Fruit fly (Drosophila melanogaster) S2 (cell line): Measurements from ENCODE around the gene Hsc70-3.

Experiments used
- CG8478 ChIP-seq: fragments of >200 bp; optimal IDR thresholded peaks from 2 replicates; lab custom pipeline; 2018
- CTCF ChIP-seq, 2 experiments: fragments of >200 bp; optimal IDR thresholded peaks; 2 replicates each; lab custom pipeline; 2018

The Hsc70-3 gene

DNA sequence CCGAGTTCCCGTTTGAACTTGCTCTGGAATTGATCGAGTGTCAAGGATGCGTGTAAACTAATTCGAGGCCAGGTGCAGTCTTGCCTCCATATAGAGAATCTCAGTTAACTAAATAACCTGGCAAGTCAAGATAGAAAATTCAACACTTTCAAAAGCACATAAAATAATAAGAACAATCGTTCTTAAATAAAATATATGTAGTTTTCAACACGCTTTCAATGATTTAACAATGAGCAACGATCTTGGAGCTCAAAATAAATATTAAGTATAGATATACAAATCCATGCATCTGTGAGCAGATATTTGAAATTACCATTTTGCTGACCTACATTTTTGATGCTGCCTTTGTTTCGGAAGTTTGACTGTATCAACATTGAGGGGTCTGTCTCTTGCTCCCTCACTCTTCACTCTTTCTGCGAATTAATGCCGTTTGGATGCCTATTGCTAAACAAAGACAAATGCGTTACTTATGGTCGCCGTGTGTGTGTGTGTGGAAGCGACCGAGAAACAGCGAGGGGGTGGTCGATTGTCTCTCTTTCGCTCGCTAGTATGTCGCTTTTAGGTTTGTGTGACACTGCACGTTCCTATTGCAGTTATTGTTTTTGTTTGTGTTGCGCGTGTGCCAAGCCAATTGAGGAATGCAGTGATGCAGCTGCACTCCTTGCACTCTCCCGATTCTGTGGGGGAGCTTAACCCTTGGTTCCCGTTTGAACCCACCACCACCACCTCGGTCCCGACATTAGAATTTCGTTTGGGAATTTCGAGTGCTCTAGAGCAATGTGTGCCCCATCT, 13.6 kb upstream of the Hsc70-3 start:
- no peak for TF ChIP-seq CTCF (optimal IDR thresholded peaks at IDR 0.05; lab: Kevin White, UChicago)
- no peak for TF ChIP-seq CG8478 (lab: Kevin White, UChicago)

DNA sequence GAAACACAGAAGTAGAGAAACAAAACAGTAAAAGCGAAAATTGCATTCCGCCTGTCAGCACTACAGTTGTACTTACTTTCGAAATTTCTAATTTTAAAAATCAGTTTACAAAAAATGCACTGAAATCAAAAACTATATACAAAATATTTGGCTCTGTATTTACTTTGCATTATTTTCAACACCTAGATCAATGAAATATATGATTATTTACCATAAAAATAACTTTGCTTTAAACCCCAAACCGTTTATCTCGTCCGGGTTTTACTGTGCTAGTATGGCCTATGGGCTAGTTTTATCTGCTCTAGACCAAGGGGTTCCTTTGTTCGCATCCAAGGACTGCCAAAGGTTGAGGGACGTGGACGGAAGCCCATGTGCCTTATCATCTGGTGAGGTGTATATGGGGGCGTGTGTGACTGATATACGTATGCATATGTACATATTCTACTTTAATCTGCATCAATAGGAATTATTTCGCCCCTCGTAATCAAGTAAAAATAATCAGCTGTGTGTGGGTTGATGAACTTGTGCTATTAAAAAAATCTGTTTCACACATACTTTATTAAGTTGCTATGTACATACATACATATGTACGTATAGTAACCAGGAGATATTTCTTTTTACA, 12.4 kb upstream of the Hsc70-3 start:
- TF ChIP-seq CTCF (optimal IDR thresholded peaks at IDR 0.05; lab: Kevin White, UChicago) (no peak), CG8478 (lab: Kevin White, UChicago) (no peak)

DNA sequence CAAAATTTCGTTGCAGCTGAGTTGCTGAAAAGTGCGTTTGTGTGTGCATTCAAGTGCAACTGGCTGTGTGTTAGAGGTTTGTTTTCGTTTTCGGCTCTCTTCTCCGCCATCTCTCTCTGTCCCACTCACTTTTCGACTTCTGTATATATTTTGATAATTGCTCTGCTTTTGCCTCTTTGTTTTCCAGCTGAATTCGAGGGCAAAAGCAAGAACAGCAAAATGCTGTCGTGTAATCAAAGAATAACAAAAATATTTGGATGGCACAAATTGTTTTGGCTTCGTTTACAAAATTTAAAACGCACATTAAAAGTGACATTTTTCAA, 11.8 kb upstream of the Hsc70-3 start:
- no peak for TF ChIP-seq CG8478 (lab: Kevin White, UChicago)
- no peak for TF ChIP-seq CTCF (optimal IDR thresholded peaks at IDR 0.05; lab: Kevin White, UChicago)

DNA sequence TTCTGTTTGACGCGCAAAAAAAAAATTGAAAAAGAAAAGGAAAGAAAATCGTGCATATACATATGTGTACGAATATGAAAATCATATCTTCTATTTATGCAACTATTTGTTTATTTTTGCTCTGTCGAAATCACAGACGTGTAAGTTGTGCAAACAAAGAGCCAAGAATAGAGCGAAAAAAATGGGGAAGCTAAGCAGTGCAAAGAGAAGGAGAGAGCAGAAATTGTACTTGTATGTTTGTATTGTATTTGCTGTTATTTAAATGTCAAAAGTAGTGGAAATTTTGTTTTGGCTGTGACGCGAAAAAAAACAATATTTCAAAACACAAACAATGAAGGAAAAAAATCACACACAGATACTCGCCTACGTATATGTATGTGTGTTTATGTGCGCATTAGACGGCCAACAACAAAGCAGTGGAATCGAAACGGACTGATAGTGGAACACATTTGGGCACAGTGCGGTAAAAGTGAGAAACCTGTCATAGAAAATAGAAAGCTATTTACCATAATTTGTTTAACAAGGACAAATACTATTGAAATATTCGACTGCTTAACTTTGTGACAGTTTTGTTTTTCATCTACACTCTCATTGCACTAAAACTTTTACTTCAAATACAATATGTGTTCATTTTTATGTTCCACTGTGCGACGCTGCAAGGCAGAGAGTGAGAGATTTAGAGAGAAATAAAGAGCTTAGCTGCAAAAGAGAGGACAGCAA, 11.3 kb upstream of the Hsc70-3 start:
- TF ChIP-seq CTCF (optimal IDR thresholded peaks at IDR 0.05; lab: Kevin White, UChicago): no peak
- no peak for TF ChIP-seq CG8478 (lab: Kevin White, UChicago)

DNA sequence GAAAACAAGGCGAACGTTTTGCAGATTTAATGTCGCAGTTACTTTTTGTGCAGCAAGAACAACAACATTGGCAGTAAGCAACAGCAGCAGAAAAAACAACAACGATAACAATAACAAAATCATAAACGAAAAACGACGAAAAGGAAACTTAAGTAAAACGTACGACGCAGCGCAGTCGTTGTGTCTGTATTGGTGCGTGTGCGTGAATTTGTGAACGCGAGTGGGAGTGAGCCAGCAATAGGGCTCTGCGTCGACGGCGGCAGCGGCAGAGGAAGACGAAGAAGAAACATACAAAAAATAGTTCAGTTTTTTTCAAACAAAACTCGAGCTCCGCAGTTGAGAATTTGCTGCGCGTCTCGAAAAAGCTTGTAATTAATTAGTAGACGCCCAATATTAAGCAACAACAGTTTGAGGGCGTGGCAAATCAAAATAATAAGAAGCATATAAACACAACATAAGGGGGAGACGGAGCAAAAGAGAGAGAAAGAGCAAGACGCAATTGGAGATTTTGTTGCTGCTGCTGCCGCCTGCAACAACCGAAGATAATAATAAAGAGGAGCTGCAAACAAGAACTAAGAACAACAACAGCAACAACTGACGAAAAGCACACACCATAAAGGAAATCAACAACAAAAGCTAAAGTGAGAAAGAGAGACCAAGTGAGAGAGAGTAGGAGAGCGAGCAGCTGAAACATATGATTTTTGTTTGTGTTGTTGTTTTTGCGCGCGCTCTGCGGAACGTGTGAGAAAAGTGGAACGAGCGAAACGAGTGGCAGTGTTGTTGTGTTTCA, 10.5 kb upstream of the Hsc70-3 start:
- no peak for TF ChIP-seq CG8478 (lab: Kevin White, UChicago)
- no peak for TF ChIP-seq CTCF (optimal IDR thresholded peaks at IDR 0.05; lab: Kevin White, UChicago)

DNA sequence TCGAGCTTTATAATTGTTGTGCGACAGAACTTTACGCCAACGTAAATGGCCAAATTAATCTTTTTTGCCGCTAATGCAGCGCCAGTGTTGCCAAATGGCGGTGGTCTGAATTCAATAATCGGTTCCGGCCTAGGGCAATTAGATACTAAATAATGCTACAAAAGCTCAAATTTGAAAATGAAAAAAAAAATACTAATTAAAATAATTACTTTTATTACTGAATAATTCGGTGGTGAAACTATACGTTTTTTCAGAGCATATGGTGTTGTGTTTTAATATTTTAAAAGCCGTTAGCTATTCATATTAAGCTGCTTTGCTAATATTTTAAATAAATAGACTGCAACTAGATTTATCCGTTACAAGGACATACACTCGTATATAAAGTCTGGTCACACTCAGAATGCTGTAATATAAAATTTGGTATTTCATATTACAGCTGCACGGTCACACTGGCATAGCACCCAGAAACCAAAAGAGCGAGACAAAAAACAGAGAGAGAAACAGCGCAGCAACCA, 9.6 kb upstream of the Hsc70-3 start, which contains the start of the genes CG1578 and rudhira:
TSS of gene CG1578 (minus strand) at position 118 of the 515 bp plus-strand sequence.
TSS of gene rudhira (plus strand) at position 465 of the 515 bp plus-strand sequence.
- TF ChIP-seq CG8478 (lab: Kevin White, UChicago) (no peak), CTCF (optimal IDR thresholded peaks at IDR 0.05; lab: Kevin White, UChicago) (no peak)

DNA sequence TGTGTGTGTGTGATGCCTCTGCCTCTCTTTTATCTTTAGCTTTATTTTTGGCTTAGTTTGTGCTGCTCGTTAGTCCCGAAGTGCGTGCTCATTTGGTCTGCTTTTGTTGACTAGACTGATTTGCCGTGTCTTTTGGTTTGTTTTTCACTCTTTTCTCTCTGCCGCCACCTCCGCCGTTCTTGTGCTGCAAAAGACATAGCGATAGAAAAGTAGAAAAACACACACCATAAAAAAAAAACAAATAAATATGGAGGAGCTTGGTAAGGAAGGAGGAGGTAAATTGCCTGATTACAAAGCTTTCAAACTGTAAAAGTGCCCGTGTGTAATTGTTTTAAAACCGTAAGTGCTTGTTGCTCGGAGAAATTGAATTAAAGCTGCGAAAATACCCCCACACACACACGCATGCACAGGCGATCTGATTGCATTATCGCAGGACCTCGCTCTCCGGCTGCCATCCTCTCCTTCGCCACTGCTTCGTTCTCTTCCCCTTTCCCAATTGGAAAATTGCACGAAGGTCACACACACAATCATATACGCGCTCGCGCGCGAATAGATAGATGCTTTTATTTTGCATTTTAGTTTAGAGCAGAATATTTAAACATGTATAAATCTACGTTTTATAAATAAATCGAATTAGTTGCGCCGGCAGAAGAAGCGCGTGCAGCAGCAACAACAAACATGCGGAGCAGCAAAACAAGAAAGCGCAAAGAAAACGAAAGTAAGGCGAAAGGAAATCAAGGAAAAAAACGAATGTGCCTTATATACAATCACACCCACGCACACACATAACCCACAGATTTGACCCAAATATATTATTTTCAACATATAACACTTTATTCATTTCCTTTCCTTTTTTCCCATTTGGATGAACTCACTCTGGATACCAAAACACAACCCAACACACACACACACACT, 8.7 kb upstream of the Hsc70-3 start:
- no peak for TF ChIP-seq CTCF (optimal IDR thresholded peaks at IDR 0.05; lab: Kevin White, UChicago)
- no peak for TF ChIP-seq CG8478 (lab: Kevin White, UChicago)

DNA sequence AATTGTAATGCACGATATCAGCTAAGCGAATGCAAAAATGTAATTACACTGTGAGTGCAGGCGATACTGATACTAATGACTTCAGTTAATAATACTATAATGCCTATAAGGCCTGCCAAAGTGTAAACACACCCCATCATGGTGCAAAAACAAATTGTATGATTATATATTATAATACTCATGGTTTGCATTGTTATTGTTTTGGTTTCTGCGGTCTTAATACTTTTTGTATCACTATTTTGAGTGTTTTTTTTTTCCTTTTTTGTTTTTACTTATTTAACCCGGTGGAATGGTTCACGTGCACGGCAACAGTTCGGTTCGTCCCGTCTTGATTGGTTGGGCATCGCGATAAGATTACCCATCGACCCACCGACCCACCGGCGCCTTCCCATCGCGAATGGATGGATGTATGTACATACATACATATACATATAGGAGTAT, 6.8 kb upstream of the Hsc70-3 start:
- TF ChIP-seq CTCF (optimal IDR thresholded peaks at IDR 0.05; lab: Kevin White, UChicago) (no peak), CG8478 (lab: Kevin White, UChicago) (no peak)

DNA sequence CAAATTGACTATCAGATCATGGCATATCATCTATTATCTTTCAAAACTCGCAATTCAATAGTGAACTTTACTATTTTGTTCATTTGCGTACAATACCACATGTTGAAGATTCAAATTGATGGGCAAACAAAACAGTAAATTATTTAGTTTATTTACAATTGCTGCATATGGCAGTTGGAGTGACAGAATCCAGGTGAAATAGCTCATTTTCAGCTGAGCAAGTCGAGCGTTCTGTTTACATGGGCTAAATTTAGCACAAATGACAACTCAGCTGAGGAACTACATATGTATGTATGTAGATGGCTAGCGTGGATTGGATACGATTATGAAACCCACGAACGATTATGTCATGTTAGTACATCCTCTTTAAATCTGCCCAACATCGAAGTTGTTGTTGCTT, 5.9 kb upstream of the Hsc70-3 start:
- TF ChIP-seq CTCF (optimal IDR thresholded peaks at IDR 0.05; lab: Kevin White, UChicago) (no peak), CG8478 (lab: Kevin White, UChicago) (no peak)

DNA sequence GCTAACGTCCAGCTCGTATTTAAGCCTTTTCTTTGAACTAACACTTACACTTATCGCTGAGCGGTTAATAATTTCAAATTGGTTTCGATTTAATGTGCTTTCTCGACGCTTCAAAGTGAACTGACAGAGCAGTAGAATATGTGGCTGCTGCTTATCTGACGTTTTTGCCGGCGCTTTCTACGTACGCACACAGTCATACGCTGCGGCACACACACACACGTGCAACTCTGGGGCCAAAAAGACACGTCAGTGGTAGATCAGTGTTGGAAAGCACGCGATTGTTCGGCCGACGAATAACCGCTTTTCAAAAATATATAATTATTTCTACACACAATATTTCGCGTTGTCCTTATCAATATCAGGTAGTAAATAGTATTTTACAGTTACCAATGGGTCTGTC, 721 bp downstream of the Hsc70-3 start:
- TF ChIP-seq CG8478 (lab: Kevin White, UChicago) (no peak), CTCF (optimal IDR thresholded peaks at IDR 0.05; lab: Kevin White, UChicago) (no peak)

DNA sequence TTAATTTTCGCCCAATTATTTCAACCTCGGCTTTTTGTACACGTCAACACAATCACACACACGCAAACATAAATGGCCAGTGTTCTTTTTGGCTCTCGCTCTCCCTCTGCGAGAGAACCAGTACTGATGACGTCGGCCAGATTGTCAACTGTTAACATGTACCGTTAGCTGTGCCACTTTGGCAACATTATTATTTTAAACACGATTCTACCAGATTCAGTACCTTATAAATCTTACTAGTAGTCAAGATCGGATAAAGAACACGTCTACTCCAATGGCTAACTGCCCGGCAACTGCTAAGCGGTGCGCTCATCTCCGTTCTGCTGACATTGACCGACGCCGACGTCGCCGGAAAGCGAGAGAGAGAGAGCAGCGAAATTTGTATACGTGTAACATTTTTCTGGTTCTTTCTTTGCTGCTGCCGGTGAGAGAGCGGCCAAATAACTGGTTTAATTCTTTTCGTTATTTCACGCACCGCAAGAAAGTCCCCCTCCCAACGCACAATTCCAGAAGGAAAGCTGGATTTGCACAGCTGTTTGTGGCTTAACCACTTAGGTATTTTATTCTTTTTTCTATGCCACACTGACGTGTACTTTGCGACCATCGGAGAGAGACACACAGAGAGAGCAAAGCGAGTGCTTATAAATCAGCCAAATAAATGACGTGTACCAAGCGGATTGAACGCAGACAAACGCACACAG, 1.7 kb downstream of the Hsc70-3 start:
- no peak for TF ChIP-seq CG8478 (lab: Kevin White, UChicago)
- no peak for TF ChIP-seq CTCF (optimal IDR thresholded peaks at IDR 0.05; lab: Kevin White, UChicago)

DNA sequence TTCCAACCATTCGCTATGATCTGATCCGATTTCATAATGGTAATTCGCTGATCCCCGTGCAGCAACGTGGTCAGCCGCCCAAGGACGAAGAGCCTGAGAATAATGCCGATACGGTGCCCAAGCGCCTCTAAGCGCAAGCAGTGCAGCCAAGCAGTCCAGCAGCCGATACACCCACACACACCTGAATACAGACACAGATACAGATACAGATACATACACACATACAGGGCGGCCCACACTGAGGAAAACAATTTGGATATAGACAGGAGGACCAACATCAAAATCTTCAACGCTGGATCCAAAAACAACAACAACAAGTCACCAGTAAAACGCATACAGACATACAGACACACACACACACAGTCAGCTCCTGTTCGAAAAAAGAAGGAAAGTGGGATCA, 7.0 kb downstream of the Hsc70-3 start:
- TF ChIP-seq CTCF (optimal IDR thresholded peaks at IDR 0.05; lab: Kevin White, UChicago): no peak
- no peak for TF ChIP-seq CG8478 (lab: Kevin White, UChicago)
